Worm (Caenorhabditis elegans) whole organism, late embryonic: ENCODE measurements around the gene ttr-8.
A peak's percentile ranks its signal among the peaks of the same experiment; 100 is the strongest.

Source experiments
- ama-1 ChIP-seq: fragments of 150-350 bp; optimal IDR thresholded peaks from 2 replicates; lab custom pipeline; 2014
- ceh-14 ChIP-seq: sonication (generic microtip); optimal IDR thresholded peaks from 2 replicates; lab custom pipeline; 2016; ENCODE audit warnings: missing genotype, missing genetic modification characterization, missing compliant biosample characterization
- ceh-19 ChIP-seq: fragments of 200-800 bp; sonication (Bioruptor generic); optimal IDR thresholded peaks from 2 replicates; lab custom pipeline; 2018; ENCODE audit warnings: mild to moderate bottlenecking, missing genetic modification characterization, missing compliant biosample characterization
- ceh-30 ChIP-seq: fragments of 150-350 bp; optimal IDR thresholded peaks from 2 replicates; lab custom pipeline; 2014; ENCODE audit warnings: missing biosample characterization, missing genetic modification characterization
- dmd-4 ChIP-seq: sonication (generic microtip); optimal IDR thresholded peaks from 2 replicates; lab custom pipeline; 2016; ENCODE audit warnings: borderline replicate concordance, missing genetic modification characterization, missing compliant biosample characterization
- pag-3 ChIP-seq: sonication (generic microtip); optimal IDR thresholded peaks from 2 replicates; lab custom pipeline; 2016; ENCODE audit warnings: missing compliant biosample characterization, missing genetic modification characterization, borderline replicate concordance
- pqm-1 ChIP-seq: sonication (generic microtip); optimal IDR thresholded peaks from 2 replicates; lab custom pipeline; 2016; ENCODE audit warnings: missing genetic modification characterization, missing compliant biosample characterization
- pros-1 ChIP-seq: fragments of 150-350 bp; optimal IDR thresholded peaks from 2 replicates; lab custom pipeline; 2014; ENCODE audit warnings: missing biosample characterization, missing genetic modification reagents, missing genetic modification characterization
- rnt-1 ChIP-seq: sonication (generic microtip); optimal IDR thresholded peaks from 2 replicates; lab custom pipeline; 2016; ENCODE audit warnings: missing genetic modification characterization, missing compliant biosample characterization

DNA sequence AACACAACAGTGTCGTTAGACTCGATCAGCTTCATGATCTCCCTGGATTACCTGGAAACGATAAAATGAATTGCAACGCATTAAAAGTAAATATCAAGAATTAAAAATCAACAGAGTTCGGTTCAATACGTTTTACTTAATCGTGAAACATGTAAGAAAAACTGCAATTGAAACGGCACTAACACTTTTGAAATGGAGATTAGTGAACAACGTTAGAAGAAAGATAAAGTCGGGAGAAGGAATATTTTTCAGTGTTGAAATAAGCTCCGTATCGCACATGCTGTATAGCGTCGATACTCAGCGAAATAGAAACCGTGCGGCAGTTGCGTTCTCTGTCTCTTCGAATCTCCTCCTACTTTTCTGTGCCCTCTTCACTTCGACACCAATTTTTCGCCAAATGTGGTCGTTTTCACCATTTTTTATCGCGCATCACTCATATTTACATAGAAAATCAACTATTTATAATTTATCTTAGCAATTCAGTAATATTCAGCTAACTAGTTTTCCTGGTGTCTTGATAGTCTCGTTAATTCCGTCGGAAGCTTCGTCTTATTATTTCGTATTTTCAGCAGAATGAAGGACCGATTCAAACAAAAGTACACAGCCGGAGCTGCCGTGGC lies 7.7 kb upstream of the ttr-8 start, which contains the start of the genes rpl-9 and lpd-7:
- TF ChIP-seq rnt-1 (peak; percentile 24), ceh-30 (tag; lab: Kevin White, UChicago) (no peak), pqm-1 (no peak), ama-1 (no peak), dmd-4 (tag; lab: Kevin White, UChicago) (no peak), pag-3 (no peak), ceh-19 (GFP tag; lab: Kevin White, UChicago) (no peak), pros-1 (tag; lab: Kevin White, UChicago) (no peak), ceh-14 (tag; lab: Kevin White, UChicago) (no peak)
